Fruit fly (Drosophila melanogaster) whole organism, adult: ENCODE data around the gene Papst2.

ENCODE experiments used
- CG11617 ChIP-seq: fragments of 200-800 bp; sonication (Bioruptor generic); optimal IDR thresholded peaks from 2 replicates; lab custom pipeline; 2017; ENCODE audit warnings: mild to moderate bottlenecking, missing biosample characterization, missing genetic modification reagents, missing genetic modification characterization
- CG12768 ChIP-seq: fragments of 200-800 bp; sonication (Bioruptor generic); optimal IDR thresholded peaks from 2 replicates; lab custom pipeline; 2017; ENCODE audit warnings: missing biosample characterization, missing genetic modification characterization, mild to moderate bottlenecking, moderate library complexity, missing genetic modification reagents
- CG14711 ChIP-seq: fragments of 200-800 bp; sonication (Bioruptor generic); optimal IDR thresholded peaks from 2 replicates; lab custom pipeline; 2018; ENCODE audit warnings: missing biosample characterization, mild to moderate bottlenecking, missing genetic modification characterization, moderate library complexity
- CG1620 ChIP-seq: fragments of 200-800 bp; sonication (Bioruptor generic); optimal IDR thresholded peaks from 2 replicates; lab custom pipeline; 2016; ENCODE audit warnings: missing biosample characterization, missing genetic modification characterization
- CG33017 ChIP-seq: fragments of 200-800 bp; sonication (Bioruptor generic); optimal IDR thresholded peaks from 2 replicates; lab custom pipeline; 2018; ENCODE audit warnings: missing biosample characterization, mild to moderate bottlenecking, missing genetic modification characterization, moderate library complexity
- CG5204 ChIP-seq: fragments of 200-800 bp; sonication (Bioruptor generic); optimal IDR thresholded peaks from 2 replicates; lab custom pipeline; 2016; ENCODE audit warnings: missing biosample characterization, missing genetic modification characterization
- CG7045 ChIP-seq: fragments of 200-800 bp; sonication (Bioruptor generic); optimal IDR thresholded peaks from 2 replicates; lab custom pipeline; 2017; ENCODE audit warnings: missing biosample characterization, mild to moderate bottlenecking, missing genetic modification characterization
- CG7101 ChIP-seq: fragments of 200-800 bp; sonication (Bioruptor generic); optimal IDR thresholded peaks from 2 replicates; lab custom pipeline; 2018; ENCODE audit warnings: missing biosample characterization, mild to moderate bottlenecking, missing genetic modification characterization, moderate library complexity
- Clk ChIP-seq: fragments of 200-800 bp; sonication (Bioruptor generic); optimal IDR thresholded peaks from 2 replicates; lab custom pipeline; 2017; ENCODE audit warnings: missing biosample characterization, missing genetic modification characterization
- Crg-1 ChIP-seq: fragments of 200-800 bp; sonication (Bioruptor generic); optimal IDR thresholded peaks from 2 replicates; lab custom pipeline; 2016; ENCODE audit warnings: missing biosample characterization, missing genetic modification characterization
- Hr96 ChIP-seq: fragments of 200-800 bp; sonication (Bioruptor generic); optimal IDR thresholded peaks from 2 replicates; lab custom pipeline; 2016; ENCODE audit warnings: missing biosample characterization, missing genetic modification characterization
- Mnt ChIP-seq: fragments of 200-800 bp; sonication (Bioruptor generic); optimal IDR thresholded peaks from 2 replicates; lab custom pipeline; 2016; ENCODE audit warnings: missing biosample characterization, mild to moderate bottlenecking, missing genetic modification characterization
- bab1 ChIP-seq: fragments of 200-800 bp; sonication (Bioruptor generic); optimal IDR thresholded peaks from 3 replicates; lab custom pipeline; 2019; ENCODE audit warnings: missing biosample characterization, mild to moderate bottlenecking, missing genetic modification characterization, moderate library complexity
- cic ChIP-seq: fragments of 200-800 bp; sonication (Bioruptor generic); optimal IDR thresholded peaks from 2 replicates; lab custom pipeline; 2017; ENCODE audit warnings: missing biosample characterization, mild to moderate bottlenecking, missing genetic modification characterization, moderate library complexity
- cnc ChIP-seq, 2 experiments: fragments of >200 bp; optimal IDR thresholded peaks; 2 replicates each; lab custom pipeline; 2017
- kay ChIP-seq: fragments of 200-800 bp; sonication (Bioruptor generic); peaks from one replicate; lab custom pipeline; 2016; ENCODE audit warnings: missing biosample characterization, missing genetic modification characterization, borderline replicate concordance
- ovo ChIP-seq: fragments of 200-800 bp; sonication (Bioruptor generic); optimal IDR thresholded peaks from 2 replicates; lab custom pipeline; 2016; ENCODE audit warnings: missing biosample characterization, missing genetic modification characterization
- pad ChIP-seq: fragments of 200-800 bp; sonication (Bioruptor generic); optimal IDR thresholded peaks from 3 replicates; lab custom pipeline; 2017; ENCODE audit warnings: missing biosample characterization, missing genetic modification characterization, mild to moderate bottlenecking, moderate library complexity, missing genetic modification reagents
- tj ChIP-seq: fragments of 200-800 bp; sonication (Bioruptor generic); optimal IDR thresholded peaks from 3 replicates; lab custom pipeline; 2017; ENCODE audit warnings: missing biosample characterization, mild to moderate bottlenecking, missing genetic modification characterization, moderate library complexity
- toe ChIP-seq: fragments of 200-800 bp; sonication (Bioruptor generic); optimal IDR thresholded peaks from 2 replicates; lab custom pipeline; 2016; ENCODE audit warnings: missing biosample characterization, missing genetic modification characterization

Papst2 gene

DNA sequence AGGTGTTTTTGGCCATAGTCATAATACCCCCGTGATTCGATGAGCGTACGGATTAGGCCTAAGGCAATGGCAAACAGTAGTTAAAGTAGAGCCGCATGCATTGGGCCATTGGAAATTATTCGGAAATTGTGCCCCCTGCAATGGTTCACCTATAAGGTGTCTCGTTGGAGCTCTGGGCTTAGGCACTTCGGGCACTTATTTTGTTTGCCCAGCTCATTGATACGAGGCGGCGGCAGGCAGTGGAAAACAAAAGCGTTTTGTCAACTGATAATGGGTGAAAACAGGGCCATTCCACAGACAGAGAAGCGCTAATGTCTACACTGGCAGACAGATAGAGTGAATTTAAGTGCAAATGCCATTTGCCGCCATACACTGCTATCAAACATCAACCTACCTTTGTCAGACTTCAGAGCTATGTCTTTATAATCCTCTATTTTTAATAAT, 36.3 kb upstream of the Papst2 start:
- TF ChIP-seq CG7045 (GFP tag; lab: Kevin White, UChicago) (no peak), cic (GFP tag; lab: Kevin White, UChicago) (peak; percentile 78), CG11617 (GFP tag; lab: Kevin White, UChicago) (no peak), CG1620 (GFP tag; lab: Kevin White, UChicago) (peak; percentile 37), Hr96 (no peak), kay (no peak), cnc (optimal IDR thresholded peaks at IDR 0.05; lab: Kevin White, UChicago) (no peak), CG7101 (tag; lab: Kevin White, UChicago) (no peak), tj (GFP tag; lab: Kevin White, UChicago) (no peak), Clk (GFP tag; lab: Kevin White, UChicago) (peak; percentile 29), CG5204 (GFP tag; lab: Kevin White, UChicago) (no peak), pad (GFP tag; lab: Kevin White, UChicago) (no peak), Crg-1 (no peak), CG14711 (tag; lab: Kevin White, UChicago) (no peak), toe (GFP tag; lab: Kevin White, UChicago) (peak; percentile 39), ovo (GFP tag; lab: Kevin White, UChicago) (peak; percentile 15), bab1 (GFP tag; lab: Kevin White, UChicago) (no peak), CG33017 (no peak), CG12768 (GFP tag; lab: Kevin White, UChicago) (peak; percentile 47), Mnt (GFP tag; lab: Kevin White, UChicago) (peak; percentile 24)

DNA sequence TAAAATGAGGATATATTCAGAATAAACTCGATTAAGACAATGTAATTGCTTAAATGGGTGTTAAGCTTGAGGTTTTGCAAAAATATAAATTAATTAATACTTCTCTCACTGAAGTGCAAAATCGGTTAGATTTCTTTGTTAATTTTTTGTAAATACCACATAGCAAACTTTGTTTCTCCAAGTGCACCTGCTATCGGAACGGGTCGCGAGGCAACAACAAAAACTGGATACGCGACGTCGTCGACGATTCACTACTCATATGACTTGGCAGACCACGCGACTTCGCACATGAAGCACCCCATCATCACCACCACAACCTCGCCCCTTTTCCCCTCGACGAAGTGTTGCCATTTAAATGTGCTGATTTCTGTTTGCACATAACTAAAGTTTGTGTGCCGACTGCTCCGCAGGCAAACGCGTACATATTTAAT, 35.5 kb upstream of the Papst2 start:
- TF ChIP-seq ovo (GFP tag; lab: Kevin White, UChicago) (peak; percentile 54), kay (peak; percentile 94), Clk (GFP tag; lab: Kevin White, UChicago) (peak; percentile 54), tj (GFP tag; lab: Kevin White, UChicago) (peak; percentile 75), Crg-1 (no peak), pad (GFP tag; lab: Kevin White, UChicago) (peak; percentile 16), toe (GFP tag; lab: Kevin White, UChicago) (no peak), cic (GFP tag; lab: Kevin White, UChicago) (peak; percentile 92), CG14711 (tag; lab: Kevin White, UChicago) (no peak), cnc (optimal IDR thresholded peaks at IDR 0.05; lab: Kevin White, UChicago) (no peak), CG7045 (GFP tag; lab: Kevin White, UChicago) (peak; percentile 51), Mnt (GFP tag; lab: Kevin White, UChicago) (peak; percentile 82), CG33017 (peak; percentile 46), CG12768 (GFP tag; lab: Kevin White, UChicago) (peak; percentile 63), CG5204 (GFP tag; lab: Kevin White, UChicago) (no peak), CG7101 (tag; lab: Kevin White, UChicago) (no peak), CG11617 (GFP tag; lab: Kevin White, UChicago) (peak; percentile 7), Hr96 (no peak), bab1 (GFP tag; lab: Kevin White, UChicago) (peak; percentile 18), CG1620 (GFP tag; lab: Kevin White, UChicago) (no peak)

DNA sequence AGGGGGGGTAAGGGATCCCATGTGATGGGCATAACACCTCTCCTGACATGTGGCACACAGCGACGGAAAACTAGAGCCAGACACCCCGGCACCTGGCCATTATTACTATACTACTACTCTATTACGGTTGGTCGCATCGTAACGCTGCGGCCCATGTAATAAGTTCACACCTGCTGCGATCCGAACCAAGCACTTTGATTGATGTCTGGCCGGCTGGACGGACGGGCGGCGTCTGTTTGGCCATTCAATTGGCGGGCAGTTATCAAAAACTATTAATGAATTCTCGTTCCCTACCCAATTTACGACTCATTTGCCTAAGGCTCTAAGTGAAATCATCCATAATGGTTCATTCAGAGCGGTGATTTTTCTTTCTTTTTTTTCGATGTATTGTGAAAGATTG, 35.1 kb upstream of the Papst2 start:
- TF ChIP-seq cic (GFP tag; lab: Kevin White, UChicago) (peak; percentile 7), kay (peak; percentile 88), Clk (GFP tag; lab: Kevin White, UChicago) (no peak)

DNA sequence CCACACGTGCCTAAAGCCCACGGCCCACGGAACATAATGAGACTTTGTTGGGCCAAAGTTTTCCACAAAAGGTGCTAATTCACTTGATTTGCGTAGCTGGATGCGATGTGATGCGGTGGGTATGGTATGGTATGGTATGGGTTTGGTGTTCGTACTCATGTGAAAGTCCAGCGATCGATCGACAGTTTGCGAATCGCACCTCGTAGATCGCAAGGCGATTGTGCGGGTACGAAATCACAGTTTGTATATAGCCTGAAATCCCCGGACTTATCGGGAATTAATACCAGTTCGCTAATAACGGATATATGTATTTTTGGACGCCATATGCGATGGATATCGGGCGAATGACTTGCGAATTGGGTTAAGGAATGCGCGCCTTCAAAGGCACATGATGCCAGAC, 34.7 kb upstream of the Papst2 start:
- peak; percentile 75 for TF ChIP-seq CG12768 (GFP tag; lab: Kevin White, UChicago)
- TF ChIP-seq Crg-1: no peak
- TF ChIP-seq cnc (optimal IDR thresholded peaks at IDR 0.05; lab: Kevin White, UChicago): peak in 1 of 2 experiments; percentile 19
- no peak for TF ChIP-seq CG11617 (GFP tag; lab: Kevin White, UChicago)

DNA sequence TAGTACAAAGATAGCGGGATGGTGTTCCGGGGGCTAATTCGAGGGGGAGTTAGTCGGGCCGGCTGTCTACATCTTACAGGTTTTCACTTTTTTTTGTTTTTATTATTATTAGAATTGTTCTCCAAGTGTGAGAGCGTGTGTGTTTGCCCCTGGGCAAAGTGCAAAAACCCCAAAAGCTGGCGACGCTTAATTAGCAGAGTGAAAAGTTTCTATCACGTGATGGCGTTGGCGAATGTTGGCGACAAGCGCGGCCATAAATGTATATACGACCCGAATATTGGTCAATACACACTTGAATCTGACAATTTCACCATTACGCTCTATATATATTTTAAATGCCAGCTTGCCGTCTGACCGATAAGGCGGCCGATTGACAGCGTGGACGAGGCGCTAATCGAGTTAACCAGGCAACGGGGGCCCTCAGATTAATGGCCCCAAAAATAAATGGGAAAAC, 33.7 kb upstream of the Papst2 start:
- peak; percentile 12 for TF ChIP-seq tj (GFP tag; lab: Kevin White, UChicago)
- TF ChIP-seq ovo (GFP tag; lab: Kevin White, UChicago): no peak
- no peak for TF ChIP-seq Mnt (GFP tag; lab: Kevin White, UChicago)
- peak; percentile 9 for TF ChIP-seq toe (GFP tag; lab: Kevin White, UChicago)
- peak; percentile 2 for TF ChIP-seq CG33017
- TF ChIP-seq Crg-1: no peak
- TF ChIP-seq CG11617 (GFP tag; lab: Kevin White, UChicago): no peak
- TF ChIP-seq kay: peak; percentile 63
- no peak for TF ChIP-seq CG14711 (tag; lab: Kevin White, UChicago)
- TF ChIP-seq pad (GFP tag; lab: Kevin White, UChicago): no peak
- no peak for TF ChIP-seq CG7101 (tag; lab: Kevin White, UChicago)
- no peak for TF ChIP-seq CG12768 (GFP tag; lab: Kevin White, UChicago)
- TF ChIP-seq Clk (GFP tag; lab: Kevin White, UChicago): no peak
- no peak for TF ChIP-seq CG7045 (GFP tag; lab: Kevin White, UChicago)
- no peak for TF ChIP-seq bab1 (GFP tag; lab: Kevin White, UChicago)
- TF ChIP-seq Hr96: no peak
- TF ChIP-seq cnc (optimal IDR thresholded peaks at IDR 0.05; lab: Kevin White, UChicago): no peak
- TF ChIP-seq cic (GFP tag; lab: Kevin White, UChicago): peak; percentile 47
- TF ChIP-seq CG5204 (GFP tag; lab: Kevin White, UChicago): no peak
- TF ChIP-seq CG1620 (GFP tag; lab: Kevin White, UChicago): no peak
